Worm (Caenorhabditis elegans) whole organism, early embryonic: ENCODE results near the gene R01H2.8.
A peak's percentile ranks its signal among the peaks of the same experiment; 100 is the strongest.

Source experiments
- B0310.2 ChIP-seq: sonication (generic microtip); optimal IDR thresholded peaks from 2 replicates; lab custom pipeline; 2016; ENCODE audit warnings: mild to moderate bottlenecking, missing genetic modification characterization, missing compliant biosample characterization
- F13C5.2 ChIP-seq: sonication (generic microtip); optimal IDR thresholded peaks from 2 replicates; lab custom pipeline; 2017; ENCODE audit warnings: mild to moderate bottlenecking, missing genetic modification characterization, inconsistent platforms, missing compliant biosample characterization
- aly-1 ChIP-seq: sonication (generic microtip); optimal IDR thresholded peaks from 2 replicates; lab custom pipeline; 2016; ENCODE audit warnings: missing genetic modification characterization, missing compliant biosample characterization
- ama-1 ChIP-seq: fragments of 150-350 bp; optimal IDR thresholded peaks from 2 replicates; lab custom pipeline; 2014
- ceh-13 ChIP-seq: fragments of 200-800 bp; sonication (Bioruptor generic); optimal IDR thresholded peaks from 2 replicates; lab custom pipeline; 2018; ENCODE audit warnings: mild to moderate bottlenecking, missing genetic modification characterization, missing compliant biosample characterization
- ceh-36 ChIP-seq: sonication (generic microtip); optimal IDR thresholded peaks from 2 replicates; lab custom pipeline; 2016; ENCODE audit warnings: missing genetic modification characterization, inconsistent platforms, missing compliant biosample characterization
- ets-7 ChIP-seq: sonication (generic microtip); optimal IDR thresholded peaks from 2 replicates; lab custom pipeline; 2016; ENCODE audit warnings: missing genotype, missing genetic modification characterization, missing compliant biosample characterization
- flt-1 ChIP-seq: fragments of 200-800 bp; sonication (Bioruptor generic); IDR thresholded peaks from 2 replicates; pipeline ENCODE4 v1.3.6; 2022; ENCODE audit warnings: missing genetic modification characterization, missing compliant biosample characterization
- hmbx-1 ChIP-seq: sonication (generic microtip); optimal IDR thresholded peaks from 2 replicates; lab custom pipeline; 2016; ENCODE audit warnings: mild to moderate bottlenecking, missing genetic modification characterization, missing compliant biosample characterization
- hmg-4 ChIP-seq: fragments of 200-800 bp; sonication (Bioruptor generic); optimal IDR thresholded peaks from 2 replicates; lab custom pipeline; 2018; ENCODE audit warnings: mild to moderate bottlenecking, missing genetic modification characterization, missing compliant biosample characterization
- hnd-1 ChIP-seq: sonication (generic microtip); optimal IDR thresholded peaks from 2 replicates; lab custom pipeline; 2016; ENCODE audit warnings: missing genetic modification characterization, missing compliant biosample characterization
- scrt-1 ChIP-seq: fragments of 200-800 bp; sonication (Bioruptor generic); IDR thresholded peaks from 2 replicates; pipeline ENCODE4 v1.3.6; 2022; ENCODE audit warnings: missing genetic modification characterization, missing compliant biosample characterization
- sea-1 ChIP-seq: fragments of 200-800 bp; sonication (Bioruptor generic); conservative IDR thresholded peaks from 2 replicates; pipeline ENCODE4 v1.3.6; 2022; ENCODE audit warnings: missing genetic modification characterization, missing compliant biosample characterization
- tbx-11 ChIP-seq: fragments of 200-800 bp; sonication (Bioruptor generic); IDR thresholded peaks from 2 replicates; pipeline ENCODE4 v1.3.6; 2022; ENCODE audit warnings: missing genetic modification characterization, missing compliant biosample characterization
- tbx-37 ChIP-seq: fragments of 200-800 bp; sonication (Bioruptor generic); conservative IDR thresholded peaks from 2 replicates; pipeline ENCODE4 v1.3.6; 2022; ENCODE audit warnings: missing genetic modification reagents, missing genetic modification characterization, missing compliant biosample characterization
- tra-4 ChIP-seq: sonication (generic microtip); optimal IDR thresholded peaks from 2 replicates; lab custom pipeline; 2017; ENCODE audit warnings: missing genetic modification characterization, missing compliant biosample characterization

R01H2.8 gene

ce11 chrIII:7063061-7063460 is 5.8 kb upstream of the R01H2.8 start:
- no peak for TF ChIP-seq hmbx-1
- TF ChIP-seq tbx-11 (GFP tag; lab: Robert Waterston, UW), result no peak
- no peak for TF ChIP-seq ceh-13 (GFP tag; lab: Kevin White, UChicago)
- no peak for TF ChIP-seq sea-1 (GFP tag; lab: Robert Waterston, UW)
- TF ChIP-seq flt-1 (GFP tag; lab: Robert Waterston, UW), result no peak
- no peak for TF ChIP-seq B0310.2 (tag; lab: Kevin White, UChicago)
- TF ChIP-seq F13C5.2 (tag; lab: Kevin White, UChicago), result no peak
- no peak for TF ChIP-seq aly-1 (tag; lab: Kevin White, UChicago)

- no peak for TF ChIP-seq ceh-36 (tag; lab: Kevin White, UChicago)
- TF ChIP-seq flt-1 (GFP tag; lab: Robert Waterston, UW), result no peak
- TF ChIP-seq tbx-37 (GFP tag; lab: Robert Waterston, UW), result no peak
- no peak for TF ChIP-seq tra-4 (tag; lab: Kevin White, UChicago)
- TF ChIP-seq ama-1 (lab: Kevin White, UChicago), result no peak
- TF ChIP-seq F13C5.2 (tag; lab: Kevin White, UChicago), result no peak
- TF ChIP-seq B0310.2 (tag; lab: Kevin White, UChicago), result no peak
- TF ChIP-seq scrt-1 (GFP tag; lab: Robert Waterston, UW), result no peak
- no peak for TF ChIP-seq ceh-13 (GFP tag; lab: Kevin White, UChicago)
These were observed 4.7 kb upstream of the R01H2.8 start, which contains the start of gene R01H2.4 for ce11 chrIII:7064185-7064584. R01H2.4 (minus strand) TSS chrIII:7064285.

- TF ChIP-seq F13C5.2 (tag; lab: Kevin White, UChicago), result no peak
- TF ChIP-seq flt-1 (GFP tag; lab: Robert Waterston, UW), result no peak
- no peak for TF ChIP-seq ceh-36 (tag; lab: Kevin White, UChicago)
- TF ChIP-seq B0310.2 (tag; lab: Kevin White, UChicago), result no peak
- no peak for TF ChIP-seq hmbx-1
These were observed 1.4 kb upstream of the R01H2.8 start, which contains the start of gene ger-1 for ce11 chrIII:7067385-7067896. ger-1 (minus strand) TSS chrIII:7067477.

- TF ChIP-seq hmbx-1 (no peak), sea-1 (GFP tag; lab: Robert Waterston, UW) (no peak), ceh-36 (tag; lab: Kevin White, UChicago) (no peak), hmg-4 (GFP tag; lab: Kevin White, UChicago) (no peak), F13C5.2 (tag; lab: Kevin White, UChicago) (no peak), flt-1 (GFP tag; lab: Robert Waterston, UW) (no peak), tra-4 (tag; lab: Kevin White, UChicago) (no peak), tbx-37 (GFP tag; lab: Robert Waterston, UW) (no peak), aly-1 (tag; lab: Kevin White, UChicago) (no peak), ceh-13 (GFP tag; lab: Kevin White, UChicago) (no peak)
These were observed 1.1 kb downstream of the R01H2.8 start, which contains the start of gene tmem-17 for ce11 chrIII:7069981-7070380. tmem-17 (plus strand) TSS chrIII:7070281.

ce11 chrIII:7072452-7072851 is 3.6 kb downstream of the R01H2.8 start, which contains the start of gene lin-37:
lin-37 (minus strand) TSS chrIII:7072552.
- no peak for TF ChIP-seq ets-7 (tag; lab: Kevin White, UChicago)
- no peak for TF ChIP-seq flt-1 (GFP tag; lab: Robert Waterston, UW)

- TF ChIP-seq tra-4 (tag; lab: Kevin White, UChicago) (no peak), F13C5.2 (tag; lab: Kevin White, UChicago) (peak; percentile 60)
These were observed 5.0 kb downstream of the R01H2.8 start, which contains the start of gene ZK418.5 for ce11 chrIII:7073801-7074386. ZK418.5 (minus strand) TSS chrIII:7073851.

- TF ChIP-seq hnd-1, result no peak
- no peak for TF ChIP-seq ets-7 (tag; lab: Kevin White, UChicago)
- TF ChIP-seq B0310.2 (tag; lab: Kevin White, UChicago), result no peak
- no peak for TF ChIP-seq tbx-37 (GFP tag; lab: Robert Waterston, UW)
- TF ChIP-seq scrt-1 (GFP tag; lab: Robert Waterston, UW), result no peak
- no peak for TF ChIP-seq aly-1 (tag; lab: Kevin White, UChicago)
- TF ChIP-seq hmbx-1, result no peak
- TF ChIP-seq F13C5.2 (tag; lab: Kevin White, UChicago), result no peak
- no peak for TF ChIP-seq ceh-36 (tag; lab: Kevin White, UChicago)
These were observed 7.5 kb downstream of the R01H2.8 start, which contains the start of gene ZK418.13 for ce11 chrIII:7076386-7076785. ZK418.13 (minus strand) TSS chrIII:7076486.

- no peak for TF ChIP-seq scrt-1 (GFP tag; lab: Robert Waterston, UW)
- no peak for TF ChIP-seq ceh-36 (tag; lab: Kevin White, UChicago)
- TF ChIP-seq tbx-37 (GFP tag; lab: Robert Waterston, UW), result no peak
- no peak for TF ChIP-seq B0310.2 (tag; lab: Kevin White, UChicago)
- no peak for TF ChIP-seq ceh-13 (GFP tag; lab: Kevin White, UChicago)
- no peak for TF ChIP-seq ama-1 (lab: Kevin White, UChicago)
- TF ChIP-seq aly-1 (tag; lab: Kevin White, UChicago), result no peak
- no peak for TF ChIP-seq hmbx-1
- no peak for TF ChIP-seq F13C5.2 (tag; lab: Kevin White, UChicago)
- no peak for TF ChIP-seq hnd-1
- no peak for TF ChIP-seq flt-1 (GFP tag; lab: Robert Waterston, UW)
- TF ChIP-seq tbx-11 (GFP tag; lab: Robert Waterston, UW), result no peak
- TF ChIP-seq hmg-4 (GFP tag; lab: Kevin White, UChicago), result no peak
These were observed 9.9 kb downstream of the R01H2.8 start, which contains the start of gene ZK418.6 for ce11 chrIII:7078737-7079136. ZK418.6 (minus strand) TSS chrIII:7078837.
